Worm (Caenorhabditis elegans): ENCODE results near the gene paa-1.
A peak's percentile ranks its signal among the peaks of the same experiment; 100 is the strongest.

paa-1 gene

DNA sequence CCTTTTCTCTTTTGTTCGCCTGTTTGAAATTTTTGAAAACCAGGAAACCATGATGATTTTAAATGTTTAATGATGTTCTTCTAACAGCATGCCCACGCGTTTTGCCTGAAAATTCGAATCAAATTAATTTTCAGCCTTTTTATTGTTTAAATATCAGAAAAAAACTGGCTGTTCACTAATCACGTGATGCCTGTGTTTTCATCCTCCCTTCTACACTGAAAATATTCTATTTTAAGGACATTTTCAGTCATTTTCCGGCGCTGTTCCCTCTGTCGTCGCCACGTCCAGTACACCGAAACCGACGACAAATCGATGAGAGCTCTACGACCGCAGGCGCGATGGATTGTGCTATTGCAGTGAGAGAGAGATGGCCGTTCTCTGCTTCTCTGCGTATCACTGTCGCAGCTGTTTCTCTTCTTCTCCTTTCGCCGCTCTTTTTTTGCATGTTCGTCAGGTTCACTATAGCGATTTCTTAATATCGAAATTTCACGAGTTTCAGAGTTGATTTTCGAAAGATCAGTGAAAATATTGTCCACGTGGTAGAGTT, 695 bp upstream of the paa-1 start, which contains the start of gene F48E8.8 (continued):
- no peak for TF ChIP-seq ztf-11 (tag; optimal IDR thresholded peaks at IDR 0.05)
- TF ChIP-seq ZK546.5 (tag; optimal IDR thresholded peaks at IDR 0.05) = no peak
- no peak for TF ChIP-seq R02D3.7 (tag; optimal IDR thresholded peaks at IDR 0.05)

ce11 chrIII:5453290-5453689, 2.8 kb downstream of the paa-1 start, which contains the start of gene F48E8.4:
TSS of gene F48E8.4 (plus strand) at chrIII:5453590.
- TF ChIP-seq nhr-25 (tag; optimal IDR thresholded peaks at IDR 0.05) = peak; percentile 54
- no peak for TF ChIP-seq R02D3.7 (tag; optimal IDR thresholded peaks at IDR 0.05)
- TF ChIP-seq snpc-4 (tag; optimal IDR thresholded peaks at IDR 0.05) = no peak
- no peak for TF ChIP-seq lin-13 (GFP tag; optimal IDR thresholded peaks at IDR 0.05)
- no peak for TF ChIP-seq fos-1 (tag; optimal IDR thresholded peaks at IDR 0.05)

DNA sequence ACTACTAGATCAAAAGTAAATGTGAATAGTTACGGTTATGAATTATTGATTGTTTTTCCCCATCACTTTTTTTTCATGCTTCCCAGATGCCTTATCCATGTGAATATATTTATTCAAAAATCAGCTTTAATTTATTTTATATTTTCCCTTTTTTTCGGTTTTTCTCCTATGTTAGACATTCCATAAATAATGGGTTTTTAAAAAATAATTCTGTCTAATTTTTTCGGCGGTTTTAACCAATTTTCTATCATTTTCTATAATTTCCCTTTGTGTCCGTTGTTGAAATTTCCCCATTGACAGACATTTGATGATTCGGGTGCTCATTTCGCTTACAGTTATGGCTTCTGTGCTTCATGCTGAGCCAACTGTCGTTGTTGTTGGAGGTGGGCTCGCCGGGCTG, 10.5 kb downstream of the paa-1 start, which contains the start of gene F48E8.3:
Gene F48E8.3 (plus strand): TSS at position 301 of the 400 bp plus-strand sequence.
- TF ChIP-seq R02D3.7 (tag; optimal IDR thresholded peaks at IDR 0.05) (no peak), fos-1 (tag; optimal IDR thresholded peaks at IDR 0.05) (no peak), nhr-6 (tag; optimal IDR thresholded peaks at IDR 0.05) (no peak), nhr-11 (tag; optimal IDR thresholded peaks at IDR 0.05) (no peak), C34F6.9 (tag; optimal IDR thresholded peaks at IDR 0.05) (no peak), blmp-1 (tag; optimal IDR thresholded peaks at IDR 0.05; ENCODE audit: insufficient read depth) (no peak), ztf-1 (GFP tag; conservative IDR thresholded peaks at IDR 0.05) (no peak), crh-2 (tag; optimal IDR thresholded peaks at IDR 0.05) (no peak), skn-1 (tag; optimal IDR thresholded peaks at IDR 0.05) (no peak), elt-1 (tag; optimal IDR thresholded peaks at IDR 0.05) (no peak), elt-3 (tag; optimal IDR thresholded peaks at IDR 0.05) (no peak), ztf-11 (tag; optimal IDR thresholded peaks at IDR 0.05) (no peak), nhr-237 (tag; optimal IDR thresholded peaks at IDR 0.05) (no peak), nhr-10 (tag; optimal IDR thresholded peaks at IDR 0.05) (no peak), ceh-16 (tag; optimal IDR thresholded peaks at IDR 0.05) (no peak), ama-1 (optimal IDR thresholded peaks at IDR 0.05) (no peak)

ce11 chrIII:5464077-5464476, 13.5 kb downstream of the paa-1 start, which contains the start of gene F48E8.2:
TSS of gene F48E8.2 (plus strand) at chrIII:5464377.
- TF ChIP-seq dmd-4 (tag; optimal IDR thresholded peaks at IDR 0.05) (no peak), ceh-16 (tag; optimal IDR thresholded peaks at IDR 0.05) (no peak), C34F6.9 (tag; optimal IDR thresholded peaks at IDR 0.05) (no peak), zag-1 (tag; optimal IDR thresholded peaks at IDR 0.05) (no peak), nhr-12 (tag; optimal IDR thresholded peaks at IDR 0.05) (no peak), nhr-21 (tag; optimal IDR thresholded peaks at IDR 0.05) (no peak), nhr-25 (tag; optimal IDR thresholded peaks at IDR 0.05) (no peak), gmeb-1 (tag; optimal IDR thresholded peaks at IDR 0.05) (no peak), lin-13 (GFP tag; optimal IDR thresholded peaks at IDR 0.05) (no peak), elt-1 (tag; optimal IDR thresholded peaks at IDR 0.05) (no peak), nhr-10 (tag; optimal IDR thresholded peaks at IDR 0.05) (no peak)

DNA sequence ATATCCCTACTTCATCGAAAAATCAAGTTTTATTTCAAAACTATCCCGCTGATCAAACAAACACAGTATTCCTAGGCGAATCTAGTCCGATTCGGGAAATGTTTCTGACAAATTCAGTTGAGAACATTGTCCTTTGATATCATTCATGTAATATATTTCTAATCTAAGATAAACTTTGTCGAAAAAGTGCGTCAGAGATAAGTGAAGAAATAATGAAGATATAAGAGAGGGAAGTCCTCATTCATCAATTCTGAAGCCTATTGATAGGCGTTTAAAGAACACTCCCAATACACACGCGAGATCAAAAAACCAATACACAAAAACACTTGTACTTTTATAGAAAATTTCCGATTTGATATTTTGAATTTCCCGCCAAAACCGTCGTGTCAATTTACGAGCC, 14.3 kb downstream of the paa-1 start:
- TF ChIP-seq sma-9 (GFP tag; optimal IDR thresholded peaks at IDR 0.05) (peak; percentile 65), sma-9 (tag; optimal IDR thresholded peaks at IDR 0.05) (no peak), gmeb-1 (tag; optimal IDR thresholded peaks at IDR 0.05) (no peak), aly-2 (tag; optimal IDR thresholded peaks at IDR 0.05) (no peak), unc-62 (GFP tag; optimal IDR thresholded peaks at IDR 0.05) (no peak), skn-1 (tag; optimal IDR thresholded peaks at IDR 0.05) (no peak), nhr-12 (tag; optimal IDR thresholded peaks at IDR 0.05) (no peak), nhr-237 (tag; optimal IDR thresholded peaks at IDR 0.05) (no peak), nhr-21 (tag; optimal IDR thresholded peaks at IDR 0.05) (peak; percentile 57), sma-3 (GFP tag; optimal IDR thresholded peaks at IDR 0.05) (peak; percentile 46), ZK546.5 (tag; optimal IDR thresholded peaks at IDR 0.05) (no peak), unc-39 (tag; optimal IDR thresholded peaks at IDR 0.05) (no peak), lin-13 (GFP tag; optimal IDR thresholded peaks at IDR 0.05) (no peak), lin-11 (tag; optimal IDR thresholded peaks at IDR 0.05) (no peak), fos-1 (tag; optimal IDR thresholded peaks at IDR 0.05) (peak; percentile 29), zag-1 (tag; optimal IDR thresholded peaks at IDR 0.05) (no peak), elt-1 (tag; optimal IDR thresholded peaks at IDR 0.05) (no peak), R02D3.7 (tag; optimal IDR thresholded peaks at IDR 0.05) (no peak), ztf-4 (tag; optimal IDR thresholded peaks at IDR 0.05) (no peak), C34F6.9 (tag; optimal IDR thresholded peaks at IDR 0.05) (no peak), ztf-1 (GFP tag; conservative IDR thresholded peaks at IDR 0.05) (no peak)

Measured in whole organism, L2 larva.